Fruit fly (Drosophila melanogaster) whole organism, adult: ENCODE results near the gene Tim17b1.

Source experiments
- CG12768 ChIP-seq: fragments of 200-800 bp; sonication (Bioruptor generic); optimal IDR thresholded peaks from 2 replicates; lab custom pipeline; 2017; ENCODE audit warnings: missing biosample characterization, missing genetic modification characterization, mild to moderate bottlenecking, moderate library complexity, missing genetic modification reagents
- CG1620 ChIP-seq: fragments of 200-800 bp; sonication (Bioruptor generic); optimal IDR thresholded peaks from 2 replicates; lab custom pipeline; 2016; ENCODE audit warnings: missing biosample characterization, missing genetic modification characterization
- CG33017 ChIP-seq: fragments of 200-800 bp; sonication (Bioruptor generic); optimal IDR thresholded peaks from 2 replicates; lab custom pipeline; 2018; ENCODE audit warnings: missing biosample characterization, mild to moderate bottlenecking, missing genetic modification characterization, moderate library complexity
- CG5204 ChIP-seq: fragments of 200-800 bp; sonication (Bioruptor generic); optimal IDR thresholded peaks from 2 replicates; lab custom pipeline; 2016; ENCODE audit warnings: missing biosample characterization, missing genetic modification characterization
- CG7045 ChIP-seq: fragments of 200-800 bp; sonication (Bioruptor generic); optimal IDR thresholded peaks from 2 replicates; lab custom pipeline; 2017; ENCODE audit warnings: missing biosample characterization, mild to moderate bottlenecking, missing genetic modification characterization
- Clk ChIP-seq: fragments of 200-800 bp; sonication (Bioruptor generic); optimal IDR thresholded peaks from 2 replicates; lab custom pipeline; 2017; ENCODE audit warnings: missing biosample characterization, missing genetic modification characterization
- Hr96 ChIP-seq: fragments of 200-800 bp; sonication (Bioruptor generic); optimal IDR thresholded peaks from 2 replicates; lab custom pipeline; 2016; ENCODE audit warnings: missing biosample characterization, missing genetic modification characterization
- Mnt ChIP-seq: fragments of 200-800 bp; sonication (Bioruptor generic); optimal IDR thresholded peaks from 2 replicates; lab custom pipeline; 2016; ENCODE audit warnings: missing biosample characterization, mild to moderate bottlenecking, missing genetic modification characterization
- bab1 ChIP-seq: fragments of 200-800 bp; sonication (Bioruptor generic); optimal IDR thresholded peaks from 3 replicates; lab custom pipeline; 2019; ENCODE audit warnings: missing biosample characterization, mild to moderate bottlenecking, missing genetic modification characterization, moderate library complexity
- kay ChIP-seq: fragments of 200-800 bp; sonication (Bioruptor generic); peaks from one replicate; lab custom pipeline; 2016; ENCODE audit warnings: missing biosample characterization, missing genetic modification characterization, borderline replicate concordance
- ovo ChIP-seq: fragments of 200-800 bp; sonication (Bioruptor generic); optimal IDR thresholded peaks from 2 replicates; lab custom pipeline; 2016; ENCODE audit warnings: missing biosample characterization, missing genetic modification characterization
- pad ChIP-seq: fragments of 200-800 bp; sonication (Bioruptor generic); optimal IDR thresholded peaks from 3 replicates; lab custom pipeline; 2017; ENCODE audit warnings: missing biosample characterization, missing genetic modification characterization, mild to moderate bottlenecking, moderate library complexity, missing genetic modification reagents
- tj ChIP-seq: fragments of 200-800 bp; sonication (Bioruptor generic); optimal IDR thresholded peaks from 3 replicates; lab custom pipeline; 2017; ENCODE audit warnings: missing biosample characterization, mild to moderate bottlenecking, missing genetic modification characterization, moderate library complexity
- toe ChIP-seq: fragments of 200-800 bp; sonication (Bioruptor generic); optimal IDR thresholded peaks from 2 replicates; lab custom pipeline; 2016; ENCODE audit warnings: missing biosample characterization, missing genetic modification characterization

DNA sequence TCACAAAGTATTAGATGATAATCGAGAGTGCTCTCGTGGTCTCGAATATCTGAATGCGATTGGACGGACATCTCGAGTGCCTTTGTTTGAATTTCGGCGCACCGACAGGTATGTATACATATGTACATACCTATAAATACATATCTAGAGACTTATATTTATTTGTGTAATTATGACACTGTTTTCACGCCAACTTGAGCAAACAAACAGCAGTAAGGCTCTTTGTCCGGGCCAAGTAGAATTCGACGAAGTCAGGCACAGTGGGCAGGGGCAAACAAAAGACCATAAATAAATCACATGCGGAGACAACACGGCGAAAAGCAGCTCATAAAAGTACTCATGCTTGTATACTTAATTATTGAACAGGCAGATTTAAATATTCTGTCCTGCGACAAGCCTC lies 20.7 kb downstream of the Tim17b1 start:
- TF ChIP-seq CG12768 (GFP tag; lab: Kevin White, UChicago) (no peak), toe (GFP tag; lab: Kevin White, UChicago) (no peak), Clk (GFP tag; lab: Kevin White, UChicago) (no peak), ovo (GFP tag; lab: Kevin White, UChicago) (no peak), kay (GFP tag; lab: Kevin White, UChicago) (no peak), tj (GFP tag; lab: Kevin White, UChicago) (no peak), CG33017 (tag; lab: Kevin White, UChicago) (no peak), Mnt (GFP tag; lab: Kevin White, UChicago) (no peak), CG5204 (no peak), Hr96 (GFP tag; lab: Kevin White, UChicago) (no peak), pad (GFP tag; lab: Kevin White, UChicago) (no peak), CG7045 (GFP tag; lab: Kevin White, UChicago) (no peak), bab1 (GFP tag; lab: Kevin White, UChicago) (no peak), CG1620 (GFP tag; lab: Kevin White, UChicago) (no peak)
